Fruit fly (Drosophila melanogaster): ENCODE data around the gene Uxs.

Uxs gene

dm6 chr3L:8177795-8178564 lies 2.7 kb upstream of the Uxs start, which contains the start of gene Nmt (continued):
- no peak for TF ChIP-seq Mes4 (GFP tag; optimal IDR thresholded peaks at IDR 0.05)
- no peak for TF ChIP-seq CG1233 (GFP tag; optimal IDR thresholded peaks at IDR 0.05)
- TF ChIP-seq Med (GFP tag): peak; percentile 79
- no peak for TF ChIP-seq yki (optimal IDR thresholded peaks at IDR 0.05)
- TF ChIP-seq CG12744 (GFP tag; optimal IDR thresholded peaks at IDR 0.05): no peak
- no peak for TF ChIP-seq CG11723 (GFP tag; optimal IDR thresholded peaks at IDR 0.05)
- peak; percentile 78 for TF ChIP-seq Sin3A (optimal IDR thresholded peaks at IDR 0.05)
- TF ChIP-seq CG8359 (GFP tag; optimal IDR thresholded peaks at IDR 0.05; ENCODE audit: borderline replicate concordance): no peak
- no peak for TF ChIP-seq Bteb2 (GFP tag; optimal IDR thresholded peaks at IDR 0.05)
- peak; percentile 80 for TF ChIP-seq CG34224 (GFP tag; IDR thresholded peaks at IDR 0.05; ENCODE audit: partially characterized antibody)
- no peak for TF ChIP-seq br (optimal IDR thresholded peaks at IDR 0.05)
- no peak for TF ChIP-seq CG4404 (GFP tag; IDR thresholded peaks at IDR 0.05)
- TF ChIP-seq Elba2 (GFP tag; optimal IDR thresholded peaks at IDR 0.05): no peak
- TF ChIP-seq CHES-1-like (GFP tag; optimal IDR thresholded peaks at IDR 0.05): peak; percentile 3
- TF ChIP-seq CG17912 (GFP tag; optimal IDR thresholded peaks at IDR 0.05): no peak
- peak; percentile 48; the same call in 1 of the 2 replicates for TF ChIP-seq Atf6 (GFP tag; IDR thresholded peaks at IDR 0.05)
- no peak for TF ChIP-seq lab (GFP tag; optimal IDR thresholded peaks at IDR 0.05)
- no peak for TF ChIP-seq croc (GFP tag; conservative IDR thresholded peaks at IDR 0.05)
- no peak for TF ChIP-seq CG7928 (GFP tag; optimal IDR thresholded peaks at IDR 0.05)
- no peak for TF ChIP-seq Nf-YC (tag; optimal IDR thresholded peaks at IDR 0.05)
- TF ChIP-seq Ada2b (GFP tag; IDR thresholded peaks at IDR 0.05): 0 out of 2 replicates have a peak, but pooled peaks have one; percentile 36
- no peak for TF ChIP-seq Hr51 (GFP tag; optimal IDR thresholded peaks at IDR 0.05)
- TF ChIP-seq CG12236 (GFP tag; optimal IDR thresholded peaks at IDR 0.05): no peak
- TF ChIP-seq CG1529 (GFP tag; optimal IDR thresholded peaks at IDR 0.05): no peak
- no peak for TF ChIP-seq tll (GFP tag; optimal IDR thresholded peaks at IDR 0.05)
- peak; percentile 52 for TF ChIP-seq CG3995 (GFP tag; optimal IDR thresholded peaks at IDR 0.05)
- no peak for TF ChIP-seq Awh (GFP tag; IDR thresholded peaks at IDR 0.05)
- no peak for TF ChIP-seq ERR (GFP tag; optimal IDR thresholded peaks at IDR 0.05)
- no peak for TF ChIP-seq da (GFP tag; optimal IDR thresholded peaks at IDR 0.05)
- TF ChIP-seq prd (optimal IDR thresholded peaks at IDR 0.05): no peak
- peak; percentile 51; the same call in 1 of the 3 replicates for TF ChIP-seq prd (GFP tag; IDR thresholded peaks at IDR 0.05)
- no peak for TF ChIP-seq aop (GFP tag; IDR thresholded peaks at IDR 0.05)
- peak; percentile 88 for TF ChIP-seq CG6791 (GFP tag; IDR thresholded peaks at IDR 0.05; ENCODE audit: partially characterized antibody)
- no peak for TF ChIP-seq ac (GFP tag; optimal IDR thresholded peaks at IDR 0.05)
- TF ChIP-seq CG8478 (optimal IDR thresholded peaks at IDR 0.05): no peak
- no peak for TF ChIP-seq Hmx (GFP tag; optimal IDR thresholded peaks at IDR 0.05)
- no peak for TF ChIP-seq rib (GFP tag; IDR thresholded peaks at IDR 0.05)
- TF ChIP-seq Fer3 (tag; optimal IDR thresholded peaks at IDR 0.05): peak; percentile 39
- no peak for TF ChIP-seq HLH54F (GFP tag; optimal IDR thresholded peaks at IDR 0.05)
- TF ChIP-seq D19B (GFP tag; optimal IDR thresholded peaks at IDR 0.05): no peak
- TF ChIP-seq lbe (GFP tag; optimal IDR thresholded peaks at IDR 0.05): no peak
- no peak for TF ChIP-seq abd-A (tag; optimal IDR thresholded peaks at IDR 0.05)
- no peak for TF ChIP-seq pnt (GFP tag; optimal IDR thresholded peaks at IDR 0.05)
- no peak for TF ChIP-seq Gsc (GFP tag; IDR thresholded peaks at IDR 0.05)
- TF ChIP-seq Oaz (GFP tag; IDR thresholded peaks at IDR 0.05): no peak
- no peak for TF ChIP-seq al (GFP tag; IDR thresholded peaks at IDR 0.05)
- TF ChIP-seq Adf1 (GFP tag; IDR thresholded peaks at IDR 0.05): no peak; the same call in 1 of the 2 replicates
- TF ChIP-seq ssp (GFP tag; IDR thresholded peaks at IDR 0.05): no peak
- no peak for TF ChIP-seq CTCF (GFP tag; optimal IDR thresholded peaks at IDR 0.05)
- no peak for TF ChIP-seq CG13296 (GFP tag; optimal IDR thresholded peaks at IDR 0.05)
- no peak for TF ChIP-seq kni (GFP tag; optimal IDR thresholded peaks at IDR 0.05)
- peak; percentile 38 for TF ChIP-seq mam (GFP tag; optimal IDR thresholded peaks at IDR 0.05)
- no peak for TF ChIP-seq danr (GFP tag; IDR thresholded peaks at IDR 0.05)

All from whole organism, embryonic.